Fruit fly (Drosophila melanogaster): Measurements from ENCODE around the gene Vps15.

Vps15 gene

dm6 chr3R:9226701-9227313 is 18.9 kb downstream of the Vps15 start (continued):
- TF ChIP-seq CG4328 (GFP tag; optimal IDR thresholded peaks at IDR 0.05) (no peak), nmo (GFP tag; optimal IDR thresholded peaks at IDR 0.05) (no peak), Six4 (GFP tag; optimal IDR thresholded peaks at IDR 0.05) (no peak), lov (optimal IDR thresholded peaks at IDR 0.05) (no peak), lov (GFP tag; IDR thresholded peaks at IDR 0.05) (0 out of 3 replicates have a peak, but pooled peaks have one; percentile 34), dm (GFP tag; optimal IDR thresholded peaks at IDR 0.05) (peak; percentile 25), NC2β (GFP tag; optimal IDR thresholded peaks at IDR 0.05) (no peak), nerfin-2 (GFP tag; IDR thresholded peaks at IDR 0.05; ENCODE audit: partially characterized antibody) (no peak), nom (GFP tag; optimal IDR thresholded peaks at IDR 0.05) (peak; percentile 49), sd (tag; optimal IDR thresholded peaks at IDR 0.05) (peak; percentile 93), CG4424 (GFP tag; optimal IDR thresholded peaks at IDR 0.05) (no peak), Ets65A (GFP tag) (peak; percentile 1), abd-A (tag; optimal IDR thresholded peaks at IDR 0.05) (peak; percentile 96), slbo (GFP tag; IDR thresholded peaks at IDR 0.05) (no peak), B-H1 (GFP tag; IDR thresholded peaks at IDR 0.05) (no peak), h (optimal IDR thresholded peaks at IDR 0.05) (no peak), Fer3 (tag; optimal IDR thresholded peaks at IDR 0.05) (no peak), Blimp-1 (GFP tag; optimal IDR thresholded peaks at IDR 0.05) (no peak), CG3163 (GFP tag; optimal IDR thresholded peaks at IDR 0.05) (peak; percentile 97), CG10565 (GFP tag; optimal IDR thresholded peaks at IDR 0.05) (no peak), nau (GFP tag; optimal IDR thresholded peaks at IDR 0.05) (peak; percentile 76), CG1233 (GFP tag; optimal IDR thresholded peaks at IDR 0.05) (no peak), hth (optimal IDR thresholded peaks at IDR 0.05) (no peak), ash1 (GFP tag; optimal IDR thresholded peaks at IDR 0.05) (no peak), Jarid2 (GFP tag; optimal IDR thresholded peaks at IDR 0.05) (peak; percentile 57), ham (GFP tag; IDR thresholded peaks at IDR 0.05) (no peak), CG6272 (GFP tag; IDR thresholded peaks at IDR 0.05) (no peak), cad (GFP tag; optimal IDR thresholded peaks at IDR 0.05) (no peak), pros (GFP tag; optimal IDR thresholded peaks at IDR 0.05) (peak; percentile 62), CG12219 (GFP tag; optimal IDR thresholded peaks at IDR 0.05) (no peak), klu (GFP tag; IDR thresholded peaks at IDR 0.05) (peak; percentile 86), CoRest (tag; optimal IDR thresholded peaks at IDR 0.05) (no peak), pan (optimal IDR thresholded peaks at IDR 0.05) (no peak), pan (GFP tag; optimal IDR thresholded peaks at IDR 0.05 in 1 of 2, IDR thresholded peaks at IDR 0.05 in 1 of 2) (no peak), CG15514 (GFP tag; optimal IDR thresholded peaks at IDR 0.05) (no peak), sc (optimal IDR thresholded peaks at IDR 0.05) (no peak), sc (GFP tag; optimal IDR thresholded peaks at IDR 0.05) (no peak), CG12769 (tag; optimal IDR thresholded peaks at IDR 0.05) (peak; percentile 85), Dll (GFP tag; IDR thresholded peaks at IDR 0.05; ENCODE audit: partially characterized antibody) (peak; percentile 50; the same call in 3 of the 4 replicates), Max (GFP tag; optimal IDR thresholded peaks at IDR 0.05) (no peak), her (GFP tag; optimal IDR thresholded peaks at IDR 0.05) (no peak), CG10267 (tag; optimal IDR thresholded peaks at IDR 0.05) (no peak), Nf-YC (tag; optimal IDR thresholded peaks at IDR 0.05) (peak; percentile 54), H15 (GFP tag; IDR thresholded peaks at IDR 0.05) (no peak), PHDP (tag; optimal IDR thresholded peaks at IDR 0.05) (no peak), cas (GFP tag; IDR thresholded peaks at IDR 0.05) (no peak), unc-4 (GFP tag; IDR thresholded peaks at IDR 0.05; ENCODE audit: partially characterized antibody) (0 out of 2 replicates have a peak, but pooled peaks have one; percentile 14), ranshi (GFP tag; IDR thresholded peaks at IDR 0.05) (no peak), lmd (GFP tag; IDR thresholded peaks at IDR 0.05) (no peak), ab (GFP tag; optimal IDR thresholded peaks at IDR 0.05) (peak; percentile 2), ftz-f1 (GFP tag; optimal IDR thresholded peaks at IDR 0.05) (peak; percentile 37), Xrp1 (GFP tag; IDR thresholded peaks at IDR 0.05) (no peak)

Measured in whole organism, embryonic.